Fruit fly (Drosophila melanogaster) whole organism, embryonic: ENCODE data around the gene CG5191.

Experiments used
- CG1024 ChIP-seq: fragments of 200-800 bp; sonication (Bioruptor generic); IDR thresholded peaks from 2 replicates; pipeline ENCODE4 v1.3.6; 2022; ENCODE audit warnings: missing biosample characterization, missing genetic modification characterization
- CG11085 ChIP-seq: fragments of 200-800 bp; sonication (Bioruptor generic); IDR thresholded peaks from 2 replicates; pipeline ENCODE4 v1.3.6; 2022; ENCODE audit warnings: missing biosample characterization, missing genetic modification characterization
- CG12219 ChIP-seq: fragments of 200-800 bp; sonication (Bioruptor generic); optimal IDR thresholded peaks from 3 replicates; lab custom pipeline; 2018; ENCODE audit warnings: missing biosample characterization, mild to moderate bottlenecking, missing genetic modification characterization
- CG15269 ChIP-seq: fragments of 200-800 bp; sonication (Bioruptor generic); optimal IDR thresholded peaks from 2 replicates; lab custom pipeline; 2018; ENCODE audit warnings: missing biosample characterization, mild to moderate bottlenecking, missing genetic modification characterization, moderate library complexity
- CG1647 ChIP-seq: fragments of 200-800 bp; sonication (Bioruptor generic); optimal IDR thresholded peaks from 3 replicates; lab custom pipeline; 2016; ENCODE audit warnings: missing biosample characterization, missing genetic modification characterization
- CG17186 ChIP-seq: fragments of 200-800 bp; sonication (Bioruptor generic); optimal IDR thresholded peaks from 3 replicates; lab custom pipeline; 2017; ENCODE audit warnings: missing biosample characterization, missing genetic modification reagents, missing genetic modification characterization
- CG17568 ChIP-seq: fragments of 200-800 bp; sonication (Bioruptor generic); optimal IDR thresholded peaks from 2 replicates; lab custom pipeline; 2018; ENCODE audit warnings: missing biosample characterization, mild to moderate bottlenecking, missing genetic modification characterization, moderate library complexity
- CG17912 ChIP-seq: fragments of 200-800 bp; sonication (Bioruptor generic); optimal IDR thresholded peaks from 2 replicates; lab custom pipeline; 2018; ENCODE audit warnings: missing biosample characterization, mild to moderate bottlenecking, missing genetic modification characterization
- CG1792 ChIP-seq: fragments of 200-800 bp; sonication (Bioruptor generic); optimal IDR thresholded peaks from 2 replicates; lab custom pipeline; 2016; ENCODE audit warnings: missing biosample characterization, missing genetic modification characterization
- CG3407 ChIP-seq: fragments of 200-800 bp; sonication (Bioruptor generic); optimal IDR thresholded peaks from 2 replicates; lab custom pipeline; 2018; ENCODE audit warnings: missing biosample characterization, mild to moderate bottlenecking, missing genetic modification characterization
- CG43689 ChIP-seq: fragments of 200-800 bp; sonication (Bioruptor generic); IDR thresholded peaks from 2 replicates; pipeline ENCODE4 v1.3.6; 2022; ENCODE audit warnings: missing biosample characterization, missing genetic modification characterization
- CG4617 ChIP-seq: fragments of 200-800 bp; sonication (Bioruptor generic); optimal IDR thresholded peaks from 3 replicates; lab custom pipeline; 2016; ENCODE audit warnings: missing biosample characterization, missing genetic modification characterization, borderline replicate concordance
- CG6175 ChIP-seq: fragments of 200-800 bp; sonication (Bioruptor generic); IDR thresholded peaks from 3 replicates; pipeline ENCODE4 v1.3.6; 2022; ENCODE audit warnings: missing biosample characterization, missing genetic modification characterization
- CG8359 ChIP-seq: fragments of 200-800 bp; sonication (Bioruptor generic); optimal IDR thresholded peaks from 2 replicates; lab custom pipeline; 2017; ENCODE audit warnings: missing biosample characterization, mild to moderate bottlenecking, missing genetic modification characterization, borderline replicate concordance
- CG9437 ChIP-seq: fragments of 200-800 bp; sonication (Bioruptor generic); optimal IDR thresholded peaks from 2 replicates; lab custom pipeline; 2018; ENCODE audit warnings: missing biosample characterization, mild to moderate bottlenecking, missing genetic modification characterization
- CG9727 ChIP-seq: fragments of 200-800 bp; sonication (Bioruptor generic); optimal IDR thresholded peaks from 3 replicates; lab custom pipeline; 2017; ENCODE audit warnings: missing biosample characterization, mild to moderate bottlenecking, missing genetic modification characterization
- CG9817 ChIP-seq: fragments of 200-800 bp; sonication (Bioruptor generic); optimal IDR thresholded peaks from 2 replicates; lab custom pipeline; 2018; ENCODE audit warnings: missing biosample characterization, mild to moderate bottlenecking, missing genetic modification characterization, moderate library complexity
- E2f1 ChIP-seq: fragments of 200-800 bp; sonication (Bioruptor generic); IDR thresholded peaks from 2 replicates; pipeline ENCODE4 v1.3.6; 2022; ENCODE audit warnings: missing biosample characterization, missing genetic modification characterization
- E2f2 ChIP-seq: fragments of 200-800 bp; sonication (Bioruptor generic); IDR thresholded peaks from 2 replicates; pipeline ENCODE4 v1.3.6; 2022; ENCODE audit warnings: missing biosample characterization, missing genetic modification characterization
- Gsc ChIP-seq: fragments of 200-800 bp; sonication (Bioruptor generic); IDR thresholded peaks from 2 replicates; pipeline ENCODE4 v1.3.6; 2022; ENCODE audit warnings: missing biosample characterization, missing genetic modification characterization
- Hand ChIP-seq: fragments of 200-800 bp; sonication (Bioruptor generic); optimal IDR thresholded peaks from 2 replicates; lab custom pipeline; 2017; ENCODE audit warnings: mild to moderate bottlenecking, missing biosample characterization, missing genetic modification reagents, missing genetic modification characterization
- Lhr ChIP-seq: fragments of 200-800 bp; sonication (Bioruptor generic); optimal IDR thresholded peaks from 3 replicates; lab custom pipeline; 2017; ENCODE audit warnings: mild to moderate bottlenecking, missing biosample characterization, missing genetic modification reagents, missing genetic modification characterization
- Max ChIP-seq: fragments of 200-800 bp; sonication (Bioruptor generic); optimal IDR thresholded peaks from 2 replicates; lab custom pipeline; 2016; ENCODE audit warnings: missing biosample characterization, mild to moderate bottlenecking, missing genetic modification characterization
- Pdp1 ChIP-seq, 2 experiments: fragments of 200-800 bp; sonication (Bioruptor generic); optimal IDR thresholded peaks; 3 replicates each; lab custom pipeline; 2016; ENCODE audit warnings: missing biosample characterization in 2 of 2, missing genetic modification characterization in 2 of 2, mild to moderate bottlenecking in 1 of 2, moderate library complexity in 1 of 2
- Ravus ChIP-seq: fragments of 200-800 bp; sonication (Bioruptor generic); IDR thresholded peaks from 2 replicates; pipeline ENCODE4 v1.3.6; 2022; ENCODE audit warnings: missing biosample characterization, missing genetic modification characterization
- Scr ChIP-seq: fragments of 200-800 bp; sonication (Bioruptor generic); IDR thresholded peaks from 2 replicates; pipeline ENCODE4 v1.3.6; 2022; ENCODE audit warnings: missing biosample characterization, missing genetic modification characterization; ENCODE audit not compliant: partially characterized antibody
- Side ChIP-seq: fragments of 200-800 bp; sonication (Bioruptor generic); optimal IDR thresholded peaks from 2 replicates; lab custom pipeline; 2016; ENCODE audit warnings: missing biosample characterization, missing genetic modification characterization
- Sin3A ChIP-seq: fragments of >200 bp; optimal IDR thresholded peaks from 2 replicates; lab custom pipeline; 2018
- ase ChIP-seq: fragments of 200-800 bp; sonication (Bioruptor generic); IDR thresholded peaks from 3 replicates; pipeline ENCODE4 v1.3.6; 2022; ENCODE audit warnings: missing biosample characterization, missing genetic modification characterization
- corto ChIP-seq: fragments of 200-800 bp; sonication (Bioruptor generic); optimal IDR thresholded peaks from 2 replicates; lab custom pipeline; 2016; ENCODE audit warnings: missing biosample characterization, mild to moderate bottlenecking, missing genetic modification characterization, moderate library complexity
- crc ChIP-seq: fragments of 200-800 bp; sonication (Bioruptor generic); optimal IDR thresholded peaks from 2 replicates; lab custom pipeline; 2016; ENCODE audit warnings: missing biosample characterization, missing genetic modification characterization
- exex ChIP-seq: fragments of 200-800 bp; sonication (Bioruptor generic); optimal IDR thresholded peaks from 4 replicates; lab custom pipeline; 2018; ENCODE audit warnings: missing biosample characterization, mild to moderate bottlenecking, missing genetic modification characterization, moderate library complexity
- gem ChIP-seq: fragments of 200-800 bp; sonication (Bioruptor generic); optimal IDR thresholded peaks from 2 replicates; lab custom pipeline; 2019; ENCODE audit warnings: missing biosample characterization, mild to moderate bottlenecking, missing genetic modification characterization, moderate library complexity
- gsb ChIP-seq: fragments of 200-800 bp; sonication (Bioruptor generic); IDR thresholded peaks from 2 replicates; pipeline ENCODE4 v1.3.6; 2022; ENCODE audit warnings: missing biosample characterization, missing genetic modification characterization
- hkb ChIP-seq, 2 experiments: fragments of 200-800 bp in 1 of 2; fragments of >200 bp in 1 of 2; sonication (Bioruptor generic) in 1 of 2; IDR thresholded peaks in 1 of 2; optimal IDR thresholded peaks in 1 of 2; 2 replicates each; pipeline versions ENCODE4 v1.3.6 to Lab custom; 2017 to 2022; ENCODE audit warnings: missing biosample characterization in 1 of 2, missing genetic modification characterization in 1 of 2
- hth ChIP-seq: fragments of >200 bp; optimal IDR thresholded peaks from 2 replicates; lab custom pipeline; 2017; ENCODE audit warnings: inconsistent platforms
- lab ChIP-seq: fragments of 200-800 bp; sonication (Bioruptor generic); optimal IDR thresholded peaks from 3 replicates; lab custom pipeline; 2017; ENCODE audit warnings: missing biosample characterization, missing genetic modification characterization, mild to moderate bottlenecking, moderate library complexity, missing genetic modification reagents
- lov ChIP-seq, 2 experiments: fragments of 200-800 bp in 1 of 2; fragments of >200 bp in 1 of 2; sonication (Bioruptor generic) in 1 of 2; IDR thresholded peaks in 1 of 2; optimal IDR thresholded peaks in 1 of 2; 2 replicates in 1 of 2; 3 replicates in 1 of 2; pipeline versions ENCODE4 v1.3.6 to Lab custom; 2017 to 2022; ENCODE audit warnings: missing biosample characterization in 1 of 2, missing genetic modification characterization in 1 of 2
- luna ChIP-seq: fragments of 200-800 bp; sonication (Bioruptor generic); optimal IDR thresholded peaks from 2 replicates; lab custom pipeline; 2016; ENCODE audit warnings: missing biosample characterization, missing genetic modification characterization
- mld ChIP-seq: fragments of 200-800 bp; sonication (Bioruptor generic); IDR thresholded peaks from 3 replicates; pipeline ENCODE4 v1.3.6; 2022; ENCODE audit warnings: missing biosample characterization, missing genetic modification characterization; ENCODE audit not compliant: partially characterized antibody
- org-1 ChIP-seq: fragments of 200-800 bp; sonication (Bioruptor generic); optimal IDR thresholded peaks from 2 replicates; lab custom pipeline; 2017; ENCODE audit warnings: missing biosample characterization, missing genetic modification characterization
- rib ChIP-seq: fragments of 200-800 bp; sonication (Bioruptor generic); IDR thresholded peaks from 2 replicates; pipeline ENCODE4 v1.3.6; 2022; ENCODE audit warnings: missing biosample characterization, missing genetic modification characterization
- slp2 ChIP-seq: fragments of 200-800 bp; sonication (Bioruptor generic); optimal IDR thresholded peaks from 2 replicates; lab custom pipeline; 2016; ENCODE audit warnings: missing biosample characterization, missing genetic modification characterization
- toy ChIP-seq: fragments of 200-800 bp; sonication (Bioruptor generic); IDR thresholded peaks from 2 replicates; pipeline ENCODE4 v1.3.6; 2022; ENCODE audit warnings: missing biosample characterization, missing genetic modification characterization
- unc-4 ChIP-seq: fragments of 200-800 bp; sonication (Bioruptor generic); IDR thresholded peaks from 2 replicates; pipeline ENCODE4 v1.3.6; 2022; ENCODE audit warnings: missing biosample characterization, missing genetic modification characterization; ENCODE audit not compliant: partially characterized antibody
- unpg ChIP-seq: fragments of 200-800 bp; sonication (Bioruptor generic); optimal IDR thresholded peaks from 3 replicates; lab custom pipeline; 2018; ENCODE audit warnings: missing biosample characterization, mild to moderate bottlenecking, missing genetic modification characterization, moderate library complexity
- wor ChIP-seq: fragments of 200-800 bp; sonication (Bioruptor generic); IDR thresholded peaks from 2 replicates; pipeline ENCODE4 v1.3.6; 2022; ENCODE audit warnings: missing biosample characterization, missing genetic modification characterization

The CG5191 gene

dm6 chr3R:20550632-20551486 lies 9.8 kb upstream of the CG5191 start (continued):
- peak; percentile 65 for TF ChIP-seq CG4617
- TF ChIP-seq gsb (GFP tag; lab: Robert Waterston, UW) = peak; percentile 36; the same call in 1 of the 2 replicates
- TF ChIP-seq crc (GFP tag; lab: Kevin White, UChicago) = peak; percentile 42
- peak; percentile 97 for TF ChIP-seq mld (GFP tag; lab: Robert Waterston, UW)
- TF ChIP-seq hth (lab: Kevin White, UChicago) = no peak
- TF ChIP-seq unpg (GFP tag; lab: Kevin White, UChicago) = peak; percentile 73
- peak; percentile 23 to 79 for TF ChIP-seq Pdp1 (GFP tag; optimal IDR thresholded peaks at IDR 0.05; lab: Kevin White, UChicago)
- TF ChIP-seq unc-4 (GFP tag; lab: Robert Waterston, UW) = peak; percentile 89
- TF ChIP-seq CG3407 (GFP tag; lab: Kevin White, UChicago) = peak; percentile 91
- TF ChIP-seq Side = peak; percentile 80
- 0 out of 2 replicates have a peak, but pooled peaks have one; percentile 5 for TF ChIP-seq E2f1 (GFP tag; lab: Robert Waterston, UW)
- no peak for TF ChIP-seq hkb (optimal IDR thresholded peaks at IDR 0.05; lab: Kevin White, UChicago)
- peak; percentile 83 for TF ChIP-seq hkb (GFP tag; IDR thresholded peaks at IDR 0.05; lab: Robert Waterston, UW)
- peak; percentile 35 for TF ChIP-seq exex (tag; lab: Kevin White, UChicago)
- peak; percentile 95 for TF ChIP-seq Scr (GFP tag; lab: Robert Waterston, UW)
- TF ChIP-seq gem = peak; percentile 57
- TF ChIP-seq wor (GFP tag; lab: Robert Waterston, UW) = no peak
- TF ChIP-seq CG9727 = peak; percentile 55
- TF ChIP-seq CG1024 (GFP tag; lab: Robert Waterston, UW) = peak; percentile 22; the same call in 1 of the 2 replicates
- TF ChIP-seq corto (GFP tag; lab: Kevin White, UChicago) = peak; percentile 56
- peak; percentile 80 for TF ChIP-seq org-1
- TF ChIP-seq Sin3A (lab: Kevin White, UChicago) = peak; percentile 49
- no peak for TF ChIP-seq CG9437 (GFP tag; lab: Kevin White, UChicago)
- peak; percentile 93 for TF ChIP-seq lab (GFP tag; lab: Kevin White, UChicago)
- peak; percentile 94 for TF ChIP-seq CG17912 (GFP tag; lab: Kevin White, UChicago)
- no peak for TF ChIP-seq toy
- TF ChIP-seq CG8359 (GFP tag; lab: Kevin White, UChicago) = peak; percentile 51
- peak; percentile 50 for TF ChIP-seq slp2 (GFP tag; lab: Kevin White, UChicago)
- no peak for TF ChIP-seq Gsc (GFP tag; lab: Robert Waterston, UW)
- 0 out of 3 replicates have a peak, but pooled peaks have one; percentile 11 for TF ChIP-seq ase (GFP tag; lab: Robert Waterston, UW)
- peak; percentile 51 for TF ChIP-seq Hand (GFP tag; lab: Kevin White, UChicago)
- TF ChIP-seq CG11085 (GFP tag; lab: Robert Waterston, UW) = no peak; the same call in 1 of the 2 replicates
- peak; percentile 95 for TF ChIP-seq CG17568 (GFP tag; lab: Kevin White, UChicago)
- 0 out of 2 replicates have a peak, but pooled peaks have one; percentile 10 for TF ChIP-seq CG43689 (GFP tag; lab: Robert Waterston, UW)
- peak; percentile 83 for TF ChIP-seq CG12219 (GFP tag; lab: Kevin White, UChicago)
- peak; percentile 72 for TF ChIP-seq CG17186 (GFP tag; lab: Kevin White, UChicago)
- TF ChIP-seq rib (GFP tag; lab: Robert Waterston, UW) = peak; percentile 62
- no peak for TF ChIP-seq lov (optimal IDR thresholded peaks at IDR 0.05; lab: Kevin White, UChicago)
- TF ChIP-seq lov (GFP tag; IDR thresholded peaks at IDR 0.05; lab: Robert Waterston, UW) = no peak
- TF ChIP-seq CG1792 (GFP tag; lab: Kevin White, UChicago) = peak; percentile 49
- TF ChIP-seq CG15269 = peak; percentile 52
- TF ChIP-seq Max (GFP tag; lab: Kevin White, UChicago) = no peak
- TF ChIP-seq CG1647 (GFP tag; lab: Kevin White, UChicago) = peak; percentile 23
- TF ChIP-seq CG9817 (tag; lab: Kevin White, UChicago) = peak; percentile 49
- peak; percentile 50 for TF ChIP-seq Lhr (GFP tag; lab: Kevin White, UChicago)
- TF ChIP-seq CG6175 (GFP tag; lab: Robert Waterston, UW) = no peak
- peak; percentile 65 for TF ChIP-seq E2f2 (GFP tag; lab: Robert Waterston, UW)
- no peak for TF ChIP-seq luna
- TF ChIP-seq Ravus (GFP tag; lab: Robert Waterston, UW) = no peak
